Fruit fly (Drosophila melanogaster) whole organism, prepupa: ENCODE results near the gene CG17364.

Source experiments
- CG10631 ChIP-seq: fragments of 200-800 bp; sonication (Bioruptor generic); optimal IDR thresholded peaks from 2 replicates; lab custom pipeline; 2016; ENCODE audit warnings: missing biosample characterization, missing genetic modification characterization
- CG10669 ChIP-seq: fragments of 200-800 bp; sonication (Bioruptor generic); optimal IDR thresholded peaks from 3 replicates; lab custom pipeline; 2018; ENCODE audit warnings: missing biosample characterization, mild to moderate bottlenecking, missing genetic modification characterization, moderate library complexity
- CG11762 ChIP-seq: fragments of 200-800 bp; sonication (Bioruptor generic); optimal IDR thresholded peaks from 3 replicates; lab custom pipeline; 2016; ENCODE audit warnings: missing biosample characterization, missing genetic modification characterization; ENCODE audit not compliant: insufficient read depth
- CG11902 ChIP-seq: fragments of 200-800 bp; sonication (Bioruptor generic); optimal IDR thresholded peaks from 3 replicates; lab custom pipeline; 2016; ENCODE audit warnings: missing biosample characterization, missing genetic modification characterization
- CG15336 ChIP-seq: fragments of 200-800 bp; sonication (Bioruptor generic); IDR thresholded peaks from 2 replicates; pipeline ENCODE4 v1.3.6; 2022; ENCODE audit warnings: missing biosample characterization, missing genetic modification characterization
- CG1621 ChIP-seq: fragments of 200-800 bp; sonication (Bioruptor generic); optimal IDR thresholded peaks from 3 replicates; lab custom pipeline; 2018; ENCODE audit warnings: missing biosample characterization, mild to moderate bottlenecking, missing genetic modification characterization
- CG16779 ChIP-seq: fragments of 200-800 bp; sonication (Bioruptor generic); optimal IDR thresholded peaks from 3 replicates; lab custom pipeline; 2017; ENCODE audit warnings: missing biosample characterization, mild to moderate bottlenecking, missing genetic modification characterization
- CG3032 ChIP-seq: fragments of 200-800 bp; optimal IDR thresholded peaks from 2 replicates; lab custom pipeline; 2019; ENCODE audit warnings: missing biosample characterization, mild to moderate bottlenecking, missing genetic modification characterization, moderate library complexity
- CG31627 ChIP-seq: fragments of 200-800 bp; sonication (Bioruptor generic); optimal IDR thresholded peaks from 3 replicates; lab custom pipeline; 2016; ENCODE audit warnings: missing biosample characterization, missing genetic modification characterization
- CG34406 ChIP-seq: fragments of 200-800 bp; sonication (Bioruptor generic); optimal IDR thresholded peaks from 3 replicates; lab custom pipeline; 2016; ENCODE audit warnings: missing biosample characterization, missing genetic modification characterization
- CG3919 ChIP-seq: fragments of 200-800 bp; sonication (Bioruptor generic); optimal IDR thresholded peaks from 3 replicates; lab custom pipeline; 2016; ENCODE audit warnings: missing biosample characterization, missing genetic modification characterization
- CG4318 ChIP-seq: fragments of 200-800 bp; sonication (Bioruptor generic); optimal IDR thresholded peaks from 3 replicates; lab custom pipeline; 2017; ENCODE audit warnings: missing biosample characterization, mild to moderate bottlenecking, missing genetic modification characterization
- CG6163 ChIP-seq: fragments of 200-800 bp; sonication (Bioruptor generic); IDR thresholded peaks from 3 replicates; pipeline ENCODE4 v1.3.6; 2022; ENCODE audit warnings: missing biosample characterization, missing genetic modification characterization
- CG6792 ChIP-seq: fragments of 200-800 bp; sonication (Bioruptor generic); optimal IDR thresholded peaks from 3 replicates; lab custom pipeline; 2016; ENCODE audit warnings: missing biosample characterization, missing genetic modification characterization
- CG6808 ChIP-seq: fragments of 200-800 bp; sonication (Bioruptor generic); optimal IDR thresholded peaks from 3 replicates; lab custom pipeline; 2017; ENCODE audit warnings: missing biosample characterization, missing genetic modification characterization, mild to moderate bottlenecking, moderate library complexity, missing genetic modification reagents
- CG6854 ChIP-seq: fragments of 200-800 bp; sonication (Bioruptor generic); optimal IDR thresholded peaks from 2 replicates; lab custom pipeline; 2017; ENCODE audit warnings: missing biosample characterization, mild to moderate bottlenecking, missing genetic modification characterization
- CG7368 ChIP-seq: fragments of 200-800 bp; sonication (Bioruptor generic); optimal IDR thresholded peaks from 3 replicates; lab custom pipeline; 2016; ENCODE audit warnings: missing biosample characterization, missing genetic modification characterization
- CG8119 ChIP-seq: fragments of 200-800 bp; sonication (Bioruptor generic); IDR thresholded peaks from 3 replicates; pipeline ENCODE4 v1.3.6; 2022; ENCODE audit warnings: missing biosample characterization, missing genetic modification characterization
- CG8632 ChIP-seq: fragments of 200-800 bp; sonication (Bioruptor generic); optimal IDR thresholded peaks from 3 replicates; lab custom pipeline; 2016; ENCODE audit warnings: missing biosample characterization, missing genetic modification characterization
- CG9139 ChIP-seq: fragments of 200-800 bp; sonication (Bioruptor generic); optimal IDR thresholded peaks from 3 replicates; lab custom pipeline; 2017; ENCODE audit warnings: missing biosample characterization, mild to moderate bottlenecking, missing genetic modification characterization
- Gug ChIP-seq: fragments of 200-800 bp; sonication (Bioruptor generic); IDR thresholded peaks from 2 replicates; pipeline ENCODE4 v1.3.6; 2022; ENCODE audit warnings: missing biosample characterization, missing genetic modification characterization
- Hr38 ChIP-seq: sonication (Bioruptor generic); optimal IDR thresholded peaks from 2 replicates; lab custom pipeline; 2016; ENCODE audit warnings: missing biosample characterization, missing genetic modification characterization
- Lpt ChIP-seq: fragments of 200-800 bp; sonication (Bioruptor generic); optimal IDR thresholded peaks from 3 replicates; lab custom pipeline; 2016; ENCODE audit warnings: missing biosample characterization, missing genetic modification characterization
- Met ChIP-seq: fragments of 200-800 bp; sonication (Bioruptor generic); optimal IDR thresholded peaks from 3 replicates; lab custom pipeline; 2016; ENCODE audit warnings: missing biosample characterization, missing genetic modification characterization
- Smox ChIP-seq: fragments of 200-800 bp; sonication (Bioruptor generic); optimal IDR thresholded peaks from 3 replicates; lab custom pipeline; 2016; ENCODE audit warnings: missing biosample characterization, missing genetic modification characterization
- Sox14 ChIP-seq: fragments of 200-800 bp; sonication (Bioruptor generic); optimal IDR thresholded peaks from 3 replicates; lab custom pipeline; 2016; ENCODE audit warnings: missing biosample characterization, missing genetic modification characterization
- Sox15 ChIP-seq: fragments of 200-800 bp; sonication (Bioruptor generic); optimal IDR thresholded peaks from 3 replicates; lab custom pipeline; 2016; ENCODE audit warnings: missing biosample characterization, missing genetic modification characterization
- cyc ChIP-seq: fragments of 200-800 bp; sonication (Bioruptor generic); optimal IDR thresholded peaks from 3 replicates; lab custom pipeline; 2016; ENCODE audit warnings: missing biosample characterization, missing genetic modification characterization
- dsx ChIP-seq: fragments of 200-800 bp; optimal IDR thresholded peaks from 3 replicates; lab custom pipeline; 2019; ENCODE audit warnings: missing biosample characterization, mild to moderate bottlenecking, missing genetic modification characterization, moderate library complexity; ENCODE audit not compliant: poor library complexity, severe bottlenecking
- eg ChIP-seq: fragments of 200-800 bp; sonication (Bioruptor generic); IDR thresholded peaks from 3 replicates; pipeline ENCODE4 v1.3.6; 2022; ENCODE audit warnings: missing biosample characterization, missing genetic modification characterization
- fd59A ChIP-seq: fragments of 200-800 bp; sonication (Bioruptor generic); optimal IDR thresholded peaks from 2 replicates; lab custom pipeline; 2017; ENCODE audit warnings: missing biosample characterization, mild to moderate bottlenecking, missing genetic modification characterization, missing genetic modification reagents
- fkh ChIP-seq: fragments of 200-800 bp; sonication (Bioruptor generic); optimal IDR thresholded peaks from 3 replicates; lab custom pipeline; 2017; ENCODE audit warnings: missing biosample characterization, mild to moderate bottlenecking, missing genetic modification characterization, moderate library complexity
- salr ChIP-seq, 2 experiments: fragments of 200-800 bp; sonication (Bioruptor generic); optimal IDR thresholded peaks; 3 replicates each; lab custom pipeline; 2016 to 2018; ENCODE audit warnings: missing biosample characterization in 2 of 2, missing genetic modification characterization in 2 of 2, mild to moderate bottlenecking in 1 of 2
- spab ChIP-seq: fragments of 200-800 bp; sonication (Bioruptor generic); optimal IDR thresholded peaks from 2 replicates; lab custom pipeline; 2017; ENCODE audit warnings: missing biosample characterization, mild to moderate bottlenecking, missing genetic modification characterization, missing genetic modification reagents
- ss ChIP-seq, 2 experiments: fragments of 200-800 bp; sonication (Bioruptor generic); optimal IDR thresholded peaks; 2 replicates in 1 of 2; 3 replicates in 1 of 2; lab custom pipeline; 2017 to 2018; ENCODE audit warnings: mild to moderate bottlenecking in 2 of 2, missing biosample characterization in 2 of 2, missing genetic modification characterization in 2 of 2, moderate library complexity in 1 of 2
- svp ChIP-seq: fragments of 200-800 bp; sonication (Bioruptor generic); peaks from one replicate; lab custom pipeline; 2016; ENCODE audit warnings: missing biosample characterization, missing genetic modification characterization
- vri ChIP-seq: fragments of 200-800 bp; sonication (Bioruptor generic); optimal IDR thresholded peaks from 3 replicates; lab custom pipeline; 2016; ENCODE audit warnings: missing biosample characterization, mild to moderate bottlenecking, missing genetic modification characterization

CG17364 gene

dm6 chr3L:13993742-13994719 is 831 bp upstream of the CG17364 start, which contains the start of gene CtsK1 (continued):
- peak; percentile 38 for TF ChIP-seq CG31627
- TF ChIP-seq eg (GFP tag; lab: Robert Waterston, UW), result peak; percentile 91
- TF ChIP-seq CG6792 (GFP tag; lab: Kevin White, UChicago), result peak; percentile 38
- TF ChIP-seq CG34406, result peak; percentile 32
- peak; percentile 65 for TF ChIP-seq CG3032
- peak; percentile 49 for TF ChIP-seq Sox14 (GFP tag; lab: Kevin White, UChicago)
- no peak for TF ChIP-seq fkh (GFP tag; lab: Kevin White, UChicago)
- TF ChIP-seq Lpt (GFP tag; lab: Kevin White, UChicago), result no peak
- TF ChIP-seq CG6163 (GFP tag; lab: Robert Waterston, UW), result peak; percentile 78
- no peak for TF ChIP-seq fd59A
- TF ChIP-seq CG16779 (tag; lab: Kevin White, UChicago), result no peak
- no peak for TF ChIP-seq CG4318 (GFP tag; lab: Kevin White, UChicago)
- no peak for TF ChIP-seq CG11902 (GFP tag; lab: Kevin White, UChicago)
- peak; percentile 43 for TF ChIP-seq CG10669
- TF ChIP-seq vri (GFP tag; lab: Kevin White, UChicago), result no peak
- no peak for TF ChIP-seq CG7368 (GFP tag; lab: Kevin White, UChicago)
- TF ChIP-seq CG8632 (GFP tag; lab: Kevin White, UChicago), result peak; percentile 44
- peak; percentile 88 for TF ChIP-seq CG15336 (GFP tag; lab: Robert Waterston, UW)
- TF ChIP-seq CG6808 (GFP tag; lab: Kevin White, UChicago), result peak; percentile 46
- peak; percentile 66 for TF ChIP-seq Met (GFP tag; lab: Kevin White, UChicago)
- peak; percentile 84 for TF ChIP-seq CG8119 (GFP tag; lab: Robert Waterston, UW)
- TF ChIP-seq CG3919 (GFP tag; lab: Kevin White, UChicago), result peak; percentile 52
- peak; percentile 68 for TF ChIP-seq Gug
- TF ChIP-seq salr (GFP tag; optimal IDR thresholded peaks at IDR 0.05; lab: Kevin White, UChicago), result no peak
- TF ChIP-seq CG10631 (GFP tag; lab: Kevin White, UChicago), result peak; percentile 46
- TF ChIP-seq cyc (GFP tag; lab: Kevin White, UChicago), result peak; percentile 6
- no peak for TF ChIP-seq CG6854 (GFP tag; lab: Kevin White, UChicago)
- peak in 1 of 2 experiments; percentile 20 for TF ChIP-seq ss (GFP tag; optimal IDR thresholded peaks at IDR 0.05; lab: Kevin White, UChicago)
- no peak for TF ChIP-seq svp (GFP tag; lab: Kevin White, UChicago)
- no peak for TF ChIP-seq Hr38 (GFP tag; lab: Kevin White, UChicago)
- peak; percentile 58 for TF ChIP-seq Smox (GFP tag; lab: Kevin White, UChicago)

dm6 chr3L:13991314-13991713 is 1.9 kb downstream of the CG17364 start:
- TF ChIP-seq spab, result no peak
- no peak for TF ChIP-seq Hr38 (GFP tag; lab: Kevin White, UChicago)
- no peak for TF ChIP-seq cyc (GFP tag; lab: Kevin White, UChicago)
- no peak for TF ChIP-seq CG1621
- no peak for TF ChIP-seq Gug
- no peak for TF ChIP-seq CG11762 (GFP tag; lab: Kevin White, UChicago)
- TF ChIP-seq vri (GFP tag; lab: Kevin White, UChicago), result no peak
- no peak for TF ChIP-seq CG31627
- TF ChIP-seq Sox15 (GFP tag; lab: Kevin White, UChicago), result no peak
- no peak for TF ChIP-seq CG9139 (GFP tag; lab: Kevin White, UChicago)
- no peak for TF ChIP-seq CG6854 (GFP tag; lab: Kevin White, UChicago)
- TF ChIP-seq ss (GFP tag; optimal IDR thresholded peaks at IDR 0.05; lab: Kevin White, UChicago), result no peak
- no peak for TF ChIP-seq CG10631 (GFP tag; lab: Kevin White, UChicago)
- TF ChIP-seq dsx, result no peak
- no peak for TF ChIP-seq CG11902 (GFP tag; lab: Kevin White, UChicago)
